Fruit fly (Drosophila melanogaster) whole organism, wandering third instar larva: ENCODE data around the gene RpS25.

Experiments used
- Abd-B ChIP-seq: fragments of >200 bp; optimal IDR thresholded peaks from 2 replicates; lab custom pipeline; 2017; ENCODE audit warnings: missing biosample characterization, missing genetic modification characterization
- CG32264 ChIP-seq: fragments of 200-800 bp; sonication (Bioruptor generic); optimal IDR thresholded peaks from 2 replicates; lab custom pipeline; 2016; ENCODE audit warnings: missing biosample characterization, missing genetic modification characterization
- CG9705 ChIP-seq: fragments of 200-800 bp; sonication (Bioruptor generic); optimal IDR thresholded peaks from 2 replicates; lab custom pipeline; 2018; ENCODE audit warnings: missing biosample characterization, mild to moderate bottlenecking, missing genetic modification characterization
- CrebA ChIP-seq: fragments of 200-800 bp; sonication (Bioruptor generic); optimal IDR thresholded peaks from 2 replicates; lab custom pipeline; 2016; ENCODE audit warnings: missing biosample characterization, mild to moderate bottlenecking, missing genetic modification characterization, borderline replicate concordance
- Dfd ChIP-seq: fragments of >200 bp; optimal IDR thresholded peaks from 2 replicates; lab custom pipeline; 2017; ENCODE audit warnings: missing biosample characterization, missing genetic modification characterization
- Dif ChIP-seq: fragments of 200-275, 200-300 bp; sonication (Bioruptor generic); optimal IDR thresholded peaks from 2 replicates; lab custom pipeline; 2018; ENCODE audit warnings: missing biosample characterization, missing genetic modification characterization; ENCODE audit not compliant: partially characterized antibody
- GATAd ChIP-seq: sonication (Bioruptor generic); optimal IDR thresholded peaks from 2 replicates; lab custom pipeline; 2016; ENCODE audit warnings: missing biosample characterization, missing genetic modification characterization
- HLH106 ChIP-seq: fragments of 200-800 bp; optimal IDR thresholded peaks from 3 replicates; lab custom pipeline; 2019; ENCODE audit warnings: missing biosample characterization, mild to moderate bottlenecking, missing genetic modification characterization, moderate library complexity
- Hnf4 ChIP-seq: fragments of 200-800 bp; sonication (Bioruptor generic); optimal IDR thresholded peaks from 2 replicates; lab custom pipeline; 2016; ENCODE audit warnings: missing biosample characterization, mild to moderate bottlenecking, missing genetic modification characterization
- Hr78 ChIP-seq: fragments of >200 bp; optimal IDR thresholded peaks from 2 replicates; lab custom pipeline; 2017; ENCODE audit warnings: missing biosample characterization, missing genetic modification characterization
- Hr83 ChIP-seq: fragments of 200-300 bp; sonication (Bioruptor generic); optimal IDR thresholded peaks from 2 replicates; lab custom pipeline; 2016; ENCODE audit warnings: missing biosample characterization, mild to moderate bottlenecking, missing genetic modification characterization, moderate library complexity; ENCODE audit not compliant: poor library complexity, severe bottlenecking
- Jra ChIP-seq: sonication (Bioruptor generic); optimal IDR thresholded peaks from 2 replicates; lab custom pipeline; 2016; ENCODE audit warnings: missing biosample characterization, missing genetic modification characterization
- Mio ChIP-seq: sonication (Bioruptor generic); optimal IDR thresholded peaks from 2 replicates; lab custom pipeline; 2016; ENCODE audit warnings: missing biosample characterization, missing genetic modification characterization
- Myc ChIP-seq: fragments of >200 bp; optimal IDR thresholded peaks from 2 replicates; lab custom pipeline; 2017
- N ChIP-seq: fragments of >200 bp; optimal IDR thresholded peaks from 2 replicates; lab custom pipeline; 2018; ENCODE audit warnings: missing biosample characterization, missing external identifiers, missing genetic modification characterization
- OdsH ChIP-seq: fragments of 200-800 bp; sonication (Bioruptor generic); optimal IDR thresholded peaks from 2 replicates; lab custom pipeline; 2016; ENCODE audit warnings: missing biosample characterization, mild to moderate bottlenecking, missing genetic modification characterization
- Rel ChIP-seq, 2 experiments: fragments of 200-800 bp; sonication (Bioruptor generic) in 1 of 2; optimal IDR thresholded peaks; 2 replicates in 1 of 2; 3 replicates in 1 of 2; lab custom pipeline; 2016 to 2019; ENCODE audit warnings: mild to moderate bottlenecking in 2 of 2, missing biosample characterization in 2 of 2, missing genetic modification characterization in 2 of 2, moderate library complexity in 1 of 2
- Sp1 ChIP-seq: fragments of 200-800 bp; sonication (Bioruptor generic); optimal IDR thresholded peaks from 3 replicates; lab custom pipeline; 2019; ENCODE audit warnings: missing biosample characterization, mild to moderate bottlenecking, missing genetic modification characterization, moderate library complexity
- Vsx2 ChIP-seq: fragments of 200-300, 225-300 bp; sonication (Bioruptor generic); optimal IDR thresholded peaks from 2 replicates; lab custom pipeline; 2018; ENCODE audit warnings: missing biosample characterization, missing genetic modification characterization; ENCODE audit not compliant: partially characterized antibody
- br ChIP-seq: fragments of 200-800 bp; sonication (Bioruptor generic); optimal IDR thresholded peaks from 2 replicates; lab custom pipeline; 2016; ENCODE audit warnings: missing biosample characterization, missing genetic modification characterization
- brk ChIP-seq: fragments of 200-800 bp; sonication (Bioruptor generic); optimal IDR thresholded peaks from 2 replicates; lab custom pipeline; 2016; ENCODE audit warnings: missing biosample characterization, mild to moderate bottlenecking, missing genetic modification characterization
- dl ChIP-seq, 2 experiments: fragments of 175-275, 200-275 bp in 1 of 2; fragments of 200-275 bp in 1 of 2; sonication (Bioruptor generic); optimal IDR thresholded peaks; lab custom pipeline; 2018; ENCODE audit warnings: mild to moderate bottlenecking in 2 of 2, missing biosample characterization in 2 of 2, missing genetic modification characterization in 2 of 2, moderate library complexity in 2 of 2; ENCODE audit not compliant: partially characterized antibody in 2 of 2, insufficient read depth in 1 of 2
- dmrt93B ChIP-seq: fragments of 200-800 bp; sonication (Bioruptor generic); optimal IDR thresholded peaks from 2 replicates; lab custom pipeline; 2018; ENCODE audit warnings: missing biosample characterization, mild to moderate bottlenecking, missing genetic modification characterization
- dsf ChIP-seq: sonication (Bioruptor generic); optimal IDR thresholded peaks from 2 replicates; lab custom pipeline; 2016; ENCODE audit warnings: missing biosample characterization, missing genetic modification characterization, borderline replicate concordance
- ey ChIP-seq: fragments of 200-800 bp; sonication (Bioruptor generic); optimal IDR thresholded peaks from 2 replicates; lab custom pipeline; 2016; ENCODE audit warnings: missing biosample characterization, missing genetic modification characterization
- foxo ChIP-seq, 2 experiments: fragments of 200-800 bp; sonication (Bioruptor generic); optimal IDR thresholded peaks; 2 replicates in 1 of 2; 3 replicates in 1 of 2; lab custom pipeline; 2016 to 2017; ENCODE audit warnings: missing biosample characterization in 2 of 2, missing genetic modification characterization in 2 of 2
- fru ChIP-seq: fragments of 200-800 bp; sonication (Bioruptor generic); optimal IDR thresholded peaks from 3 replicates; lab custom pipeline; 2016; ENCODE audit warnings: missing biosample characterization, mild to moderate bottlenecking, missing genetic modification characterization
- h ChIP-seq: fragments of 200-800 bp; sonication (Bioruptor generic); optimal IDR thresholded peaks from 3 replicates; lab custom pipeline; 2016; ENCODE audit warnings: missing biosample characterization, mild to moderate bottlenecking, missing genetic modification characterization
- jim ChIP-seq: fragments of 175-275, 200-325 bp; sonication (Bioruptor generic); optimal IDR thresholded peaks from 2 replicates; lab custom pipeline; 2016; ENCODE audit warnings: missing biosample characterization, mild to moderate bottlenecking, missing genetic modification characterization
- lola ChIP-seq: fragments of >200 bp; optimal IDR thresholded peaks from 2 replicates; lab custom pipeline; 2017; ENCODE audit warnings: missing biosample characterization, missing genetic modification characterization
- pan ChIP-seq: fragments of >200 bp; optimal IDR thresholded peaks from 2 replicates; lab custom pipeline; 2017
- psq ChIP-seq: fragments of 200-800 bp; sonication (Bioruptor generic); optimal IDR thresholded peaks from 3 replicates; lab custom pipeline; 2017; ENCODE audit warnings: missing biosample characterization, mild to moderate bottlenecking, missing genetic modification characterization, moderate library complexity
- rgr ChIP-seq: fragments of 200-800 bp; sonication (Bioruptor generic); optimal IDR thresholded peaks from 3 replicates; lab custom pipeline; 2016; ENCODE audit warnings: missing biosample characterization, mild to moderate bottlenecking, missing genetic modification characterization
- sage ChIP-seq: fragments of 200-800 bp; sonication (Bioruptor generic); optimal IDR thresholded peaks from 2 replicates; lab custom pipeline; 2016; ENCODE audit warnings: missing biosample characterization, mild to moderate bottlenecking, missing genetic modification characterization
- sv ChIP-seq: fragments of 200-800 bp; sonication (Bioruptor generic); optimal IDR thresholded peaks from 3 replicates; lab custom pipeline; 2016; ENCODE audit warnings: missing biosample characterization, missing genetic modification characterization
- tai ChIP-seq: sonication (Bioruptor generic); optimal IDR thresholded peaks from 2 replicates; lab custom pipeline; 2016; ENCODE audit warnings: missing biosample characterization, missing genetic modification characterization
- usp ChIP-seq: fragments of >200 bp; optimal IDR thresholded peaks from 2 replicates; lab custom pipeline; 2017; ENCODE audit warnings: missing biosample characterization, missing genetic modification characterization
- woc ChIP-seq: sonication (Bioruptor generic); optimal IDR thresholded peaks from 2 replicates; lab custom pipeline; 2016; ENCODE audit warnings: missing biosample characterization, mild to moderate bottlenecking, missing genetic modification characterization

Gene RpS25

dm6 chr3R:11221437-11222230 is 5.5 kb upstream of the RpS25 start, which contains the start of the genes CG6693 and RpL3 (continued):
- no peak for TF ChIP-seq Rel (GFP tag; optimal IDR thresholded peaks at IDR 0.05; lab: Kevin White, UChicago)
- TF ChIP-seq Rel (tag; optimal IDR thresholded peaks at IDR 0.05; lab: Kevin White, UChicago), result peak; percentile 74
- TF ChIP-seq Vsx2, result no peak
- peak; percentile 66 for TF ChIP-seq br (GFP tag; lab: Kevin White, UChicago)
- TF ChIP-seq Mio (GFP tag; lab: Kevin White, UChicago), result no peak

dm6 chr3R:11219883-11220282 is 3.8 kb upstream of the RpS25 start, which contains the start of gene CG6689:
CG6689 (minus strand) TSS chr3R:11220064.
- TF ChIP-seq fru (GFP tag; lab: Kevin White, UChicago), result no peak
- no peak for TF ChIP-seq Hnf4
- no peak for TF ChIP-seq psq
- no peak for TF ChIP-seq Sp1
- TF ChIP-seq jim, result no peak
- peak; percentile 64 for TF ChIP-seq woc (GFP tag; lab: Kevin White, UChicago)
- no peak for TF ChIP-seq usp (GFP tag; lab: Kevin White, UChicago)
- TF ChIP-seq Dif (GFP tag; lab: Kevin White, UChicago), result no peak
- no peak for TF ChIP-seq foxo (GFP tag; optimal IDR thresholded peaks at IDR 0.05; lab: Kevin White, UChicago)
- TF ChIP-seq Mio (GFP tag; lab: Kevin White, UChicago), result no peak
- no peak for TF ChIP-seq sv
- TF ChIP-seq OdsH, result no peak
- no peak for TF ChIP-seq Rel (GFP tag; optimal IDR thresholded peaks at IDR 0.05; lab: Kevin White, UChicago)
- TF ChIP-seq Rel (tag; optimal IDR thresholded peaks at IDR 0.05; lab: Kevin White, UChicago), result no peak
- TF ChIP-seq Dfd (GFP tag; lab: Kevin White, UChicago), result no peak
- no peak for TF ChIP-seq pan (lab: Kevin White, UChicago)
- TF ChIP-seq dsf (GFP tag; lab: Kevin White, UChicago), result no peak
- TF ChIP-seq brk, result no peak
- no peak for TF ChIP-seq Hr78
- TF ChIP-seq h (GFP tag; lab: Kevin White, UChicago), result peak; percentile 8
- TF ChIP-seq Hr83 (GFP tag; lab: Kevin White, UChicago), result peak; percentile 46

dm6 chr3R:11214449-11214950 is 1.6 kb downstream of the RpS25 start, which contains the start of gene ZnT86D:
ZnT86D (minus strand) TSS chr3R:11214539.
- TF ChIP-seq dmrt93B (GFP tag; lab: Kevin White, UChicago) (peak; percentile 39), Rel (GFP tag; optimal IDR thresholded peaks at IDR 0.05; lab: Kevin White, UChicago) (no peak), Rel (tag; optimal IDR thresholded peaks at IDR 0.05; lab: Kevin White, UChicago) (peak; percentile 44), pan (lab: Kevin White, UChicago) (no peak), Sp1 (peak; percentile 81), N (GFP tag; lab: Kevin White, UChicago) (no peak), h (GFP tag; lab: Kevin White, UChicago) (peak; percentile 73), woc (GFP tag; lab: Kevin White, UChicago) (peak; percentile 96), CG32264 (GFP tag; lab: Kevin White, UChicago) (peak; percentile 30), tai (GFP tag; lab: Kevin White, UChicago) (no peak), Jra (GFP tag; lab: Kevin White, UChicago) (peak; percentile 22), Mio (GFP tag; lab: Kevin White, UChicago) (no peak), Hr83 (GFP tag; lab: Kevin White, UChicago) (peak; percentile 39), Vsx2 (no peak), psq (peak; percentile 78), Myc (peak; percentile 58), sage (GFP tag; lab: Kevin White, UChicago) (no peak), rgr (GFP tag; lab: Kevin White, UChicago) (peak; percentile 63), GATAd (GFP tag; lab: Kevin White, UChicago) (no peak), brk (no peak), lola (GFP tag; lab: Kevin White, UChicago) (no peak), foxo (GFP tag; optimal IDR thresholded peaks at IDR 0.05; lab: Kevin White, UChicago) (peak in 1 of 2 experiments; percentile 64), CrebA (GFP tag; lab: Kevin White, UChicago) (no peak), Dif (GFP tag; lab: Kevin White, UChicago) (no peak), fru (GFP tag; lab: Kevin White, UChicago) (peak; percentile 86), Hr78 (no peak), sv (no peak), br (GFP tag; lab: Kevin White, UChicago) (peak; percentile 75), CG9705 (peak; percentile 59), usp (GFP tag; lab: Kevin White, UChicago) (no peak), jim (no peak), Hnf4 (peak; percentile 44), dsf (GFP tag; lab: Kevin White, UChicago) (no peak), Dfd (GFP tag; lab: Kevin White, UChicago) (no peak), HLH106 (peak; percentile 84), ey (peak; percentile 61), dl (GFP tag; optimal IDR thresholded peaks at IDR 0.05; lab: Kevin White, UChicago; ENCODE audit: insufficient read depth in 1 of 2, partially characterized antibody in 2 of 2) (no peak), Abd-B (GFP tag; lab: Kevin White, UChicago) (no peak), OdsH (peak; percentile 33)
- TF ChIP-seq, all 38 proteins: peak for 19
